Worm (Caenorhabditis elegans) whole organism, late embryonic: ENCODE data around the gene srd-8.

Experiments
- ceh-19 ChIP-seq: fragments of 200-800 bp; sonication (Bioruptor generic); optimal IDR thresholded peaks from 2 replicates; lab custom pipeline; 2018; ENCODE audit warnings: mild to moderate bottlenecking, missing genetic modification characterization, missing compliant biosample characterization
- ets-4 ChIP-seq: sonication (generic microtip); optimal IDR thresholded peaks from 2 replicates; lab custom pipeline; 2016; ENCODE audit warnings: missing genetic modification characterization, missing compliant biosample characterization
- hlh-15 ChIP-seq: sonication (generic microtip); optimal IDR thresholded peaks from 2 replicates; lab custom pipeline; 2016; ENCODE audit warnings: missing genetic modification characterization, missing compliant biosample characterization
- nfya-1 ChIP-seq: sonication (generic microtip); optimal IDR thresholded peaks from 2 replicates; lab custom pipeline; 2017; ENCODE audit warnings: missing genetic modification characterization, mild to moderate bottlenecking, missing compliant biosample characterization, antibody characterized with exemption, moderate library complexity
- pros-1 ChIP-seq: fragments of 150-350 bp; optimal IDR thresholded peaks from 2 replicates; lab custom pipeline; 2014; ENCODE audit warnings: missing biosample characterization, missing genetic modification reagents, missing genetic modification characterization
- syd-9 ChIP-seq: sonication (generic microtip); optimal IDR thresholded peaks from 2 replicates; lab custom pipeline; 2016; ENCODE audit warnings: mild to moderate bottlenecking, missing genetic modification characterization, moderate library complexity, missing compliant biosample characterization
- unc-55 ChIP-seq: sonication (generic microtip); optimal IDR thresholded peaks from 2 replicates; lab custom pipeline; 2017; ENCODE audit warnings: missing biosample characterization, missing genetic modification reagents, missing genetic modification characterization

DNA sequence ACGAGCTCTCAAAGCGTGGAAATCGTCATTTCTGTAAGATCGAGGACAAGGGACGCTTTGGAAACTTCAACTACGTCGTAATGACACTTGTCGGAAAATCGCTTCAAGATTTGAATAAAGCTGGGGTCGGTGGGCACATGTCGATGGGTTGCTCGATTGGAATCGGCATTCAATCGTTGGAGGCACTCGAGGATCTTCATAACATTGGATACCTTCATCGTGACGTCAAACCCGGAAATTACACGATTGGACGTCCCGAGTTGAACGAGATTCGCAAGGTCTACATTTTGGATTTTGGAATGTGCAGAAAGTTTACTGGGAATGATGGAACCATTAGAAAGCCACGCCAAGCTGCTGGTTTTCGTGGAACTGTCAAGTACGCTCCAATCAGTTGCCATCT, 12.9 kb downstream of the srd-8 start:
- TF ChIP-seq hlh-15 (tag; lab: Kevin White, UChicago) (no peak), nfya-1 (tag; lab: Kevin White, UChicago) (no peak), ets-4 (tag; lab: Kevin White, UChicago) (no peak), unc-55 (GFP tag; lab: Kevin White, UChicago) (no peak), syd-9 (tag; lab: Kevin White, UChicago) (no peak), pros-1 (tag; lab: Kevin White, UChicago) (no peak), ceh-19 (GFP tag; lab: Kevin White, UChicago) (no peak)
